Fruit fly (Drosophila melanogaster): ENCODE data around the gene RpS5a.

Gene RpS5a

dm6 chrX:17106153-17106700, 41.8 kb downstream of the RpS5a start (continued):
- no peak for TF ChIP-seq prd (optimal IDR thresholded peaks at IDR 0.05)
- TF ChIP-seq prd (GFP tag; IDR thresholded peaks at IDR 0.05): no peak
- no peak for TF ChIP-seq CG10431 (GFP tag; optimal IDR thresholded peaks at IDR 0.05)
- TF ChIP-seq sim (GFP tag; IDR thresholded peaks at IDR 0.05): no peak
- TF ChIP-seq sqz (GFP tag; optimal IDR thresholded peaks at IDR 0.05): no peak
- no peak for TF ChIP-seq jigr1 (GFP tag; IDR thresholded peaks at IDR 0.05)
- no peak for TF ChIP-seq CG2202 (tag; optimal IDR thresholded peaks at IDR 0.05)
- TF ChIP-seq Abd-B (GFP tag; optimal IDR thresholded peaks at IDR 0.05): no peak
- TF ChIP-seq klu (GFP tag; IDR thresholded peaks at IDR 0.05): no peak
- no peak for TF ChIP-seq Jarid2 (GFP tag; optimal IDR thresholded peaks at IDR 0.05)
- TF ChIP-seq CG2116 (GFP tag; optimal IDR thresholded peaks at IDR 0.05): no peak
- no peak for TF ChIP-seq row (GFP tag; IDR thresholded peaks at IDR 0.05)
- no peak for TF ChIP-seq Gsc (GFP tag; IDR thresholded peaks at IDR 0.05)
- no peak for TF ChIP-seq Usf (GFP tag; optimal IDR thresholded peaks at IDR 0.05)
- no peak for TF ChIP-seq HmgZ (tag; optimal IDR thresholded peaks at IDR 0.05)
- TF ChIP-seq CG8281 (tag; optimal IDR thresholded peaks at IDR 0.05): no peak
- TF ChIP-seq zf30C (GFP tag; optimal IDR thresholded peaks at IDR 0.05): no peak
- no peak for TF ChIP-seq NC2α (GFP tag; optimal IDR thresholded peaks at IDR 0.05)
- no peak for TF ChIP-seq CG31441 (GFP tag; IDR thresholded peaks at IDR 0.05)
- TF ChIP-seq ci (GFP tag; IDR thresholded peaks at IDR 0.05): no peak
- TF ChIP-seq Kr (GFP tag; optimal IDR thresholded peaks at IDR 0.05): no peak
- no peak for TF ChIP-seq dan (GFP tag; IDR thresholded peaks at IDR 0.05)
- TF ChIP-seq knrl (GFP tag; IDR thresholded peaks at IDR 0.05; ENCODE audit: partially characterized antibody): peak; percentile 47; the same call in 2 of the 3 replicates
- no peak for TF ChIP-seq CG31224 (GFP tag; IDR thresholded peaks at IDR 0.05)
- TF ChIP-seq CoRest (tag; optimal IDR thresholded peaks at IDR 0.05): no peak
- no peak for TF ChIP-seq GATAe (GFP tag; conservative IDR thresholded peaks at IDR 0.05)
- TF ChIP-seq pum (GFP tag; optimal IDR thresholded peaks at IDR 0.05): no peak
- no peak for TF ChIP-seq CG4404 (GFP tag; IDR thresholded peaks at IDR 0.05)
- TF ChIP-seq hkb (optimal IDR thresholded peaks at IDR 0.05): no peak
- no peak for TF ChIP-seq hkb (GFP tag; IDR thresholded peaks at IDR 0.05)
- no peak for TF ChIP-seq TFAM (GFP tag; optimal IDR thresholded peaks at IDR 0.05)
- no peak for TF ChIP-seq CG1792 (GFP tag; optimal IDR thresholded peaks at IDR 0.05)
- no peak for TF ChIP-seq corto (GFP tag; optimal IDR thresholded peaks at IDR 0.05)
- TF ChIP-seq CG8924 (tag; optimal IDR thresholded peaks at IDR 0.05): no peak
- no peak for TF ChIP-seq CG6791 (GFP tag; IDR thresholded peaks at IDR 0.05; ENCODE audit: partially characterized antibody)
- no peak for TF ChIP-seq sens (GFP tag)
- no peak for TF ChIP-seq Spps (tag; optimal IDR thresholded peaks at IDR 0.05)
- TF ChIP-seq CG9932 (GFP tag; IDR thresholded peaks at IDR 0.05): no peak
- TF ChIP-seq unc-4 (GFP tag; IDR thresholded peaks at IDR 0.05; ENCODE audit: partially characterized antibody): peak; percentile 52
- TF ChIP-seq crp (GFP tag; optimal IDR thresholded peaks at IDR 0.05): no peak
- no peak for TF ChIP-seq CG12391 (tag; optimal IDR thresholded peaks at IDR 0.05)
- TF ChIP-seq seq (GFP tag; IDR thresholded peaks at IDR 0.05): no peak
- TF ChIP-seq chinmo (GFP tag; IDR thresholded peaks at IDR 0.05; ENCODE audit: partially characterized antibody): 0 out of 4 replicates have a peak, but pooled peaks have one; percentile 22
- TF ChIP-seq CG16779 (GFP tag; IDR thresholded peaks at IDR 0.05): no peak
- peak; percentile 33 for TF ChIP-seq pzg (GFP tag; optimal IDR thresholded peaks at IDR 0.05)
- TF ChIP-seq CG2129 (GFP tag; IDR thresholded peaks at IDR 0.05; ENCODE audit: partially characterized antibody): 0 out of 2 replicates have a peak, but pooled peaks have one; percentile 12
- peak; percentile 64 for TF ChIP-seq Dp (GFP tag; optimal IDR thresholded peaks at IDR 0.05)
- no peak for TF ChIP-seq Sin3A (optimal IDR thresholded peaks at IDR 0.05)
- no peak for TF ChIP-seq aop (GFP tag; IDR thresholded peaks at IDR 0.05)
- TF ChIP-seq Bteb2 (GFP tag; optimal IDR thresholded peaks at IDR 0.05): no peak
- no peak for TF ChIP-seq Ptx1 (GFP tag; IDR thresholded peaks at IDR 0.05)
- TF ChIP-seq D19A (tag; optimal IDR thresholded peaks at IDR 0.05): no peak

All from whole organism, embryonic.